Worm (Caenorhabditis elegans) whole organism, L1 larva: ENCODE data around the gene C49C3.20.

ENCODE experiments used
- rnt-1 ChIP-seq: sonication (generic microtip); optimal IDR thresholded peaks from 2 replicates; lab custom pipeline; 2016; ENCODE audit warnings: mild to moderate bottlenecking, missing genetic modification characterization, moderate library complexity, missing compliant biosample characterization
- unc-86 ChIP-seq: sonication (generic microtip); optimal IDR thresholded peaks from 2 replicates; lab custom pipeline; 2016; ENCODE audit warnings: missing genetic modification characterization, missing compliant biosample characterization

DNA sequence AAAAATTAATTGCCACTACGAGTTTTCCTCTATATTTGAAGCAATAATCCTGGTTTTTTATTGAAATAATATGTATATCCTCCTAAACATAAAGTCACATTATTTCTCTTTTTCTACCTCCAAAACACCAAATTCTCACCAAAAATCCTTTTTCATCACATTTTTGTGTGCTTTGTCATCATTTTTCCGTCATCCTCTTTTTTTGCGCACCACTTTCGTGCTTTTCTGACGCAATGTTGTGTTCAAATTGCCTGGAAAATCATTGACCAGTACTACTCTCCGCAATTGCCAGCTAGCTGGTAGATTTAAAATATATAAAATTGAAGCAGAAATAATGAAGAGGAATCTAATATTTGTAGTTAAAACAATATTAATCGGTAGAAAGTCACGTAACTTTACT is 48.2 kb downstream of the C49C3.20 start:
- TF ChIP-seq unc-86 (tag; lab: Kevin White, UChicago) (no peak), rnt-1 (tag; lab: Kevin White, UChicago) (no peak)
